Fruit fly (Drosophila melanogaster): ENCODE measurements around the gene CG6729.

The CG6729 gene

DNA sequence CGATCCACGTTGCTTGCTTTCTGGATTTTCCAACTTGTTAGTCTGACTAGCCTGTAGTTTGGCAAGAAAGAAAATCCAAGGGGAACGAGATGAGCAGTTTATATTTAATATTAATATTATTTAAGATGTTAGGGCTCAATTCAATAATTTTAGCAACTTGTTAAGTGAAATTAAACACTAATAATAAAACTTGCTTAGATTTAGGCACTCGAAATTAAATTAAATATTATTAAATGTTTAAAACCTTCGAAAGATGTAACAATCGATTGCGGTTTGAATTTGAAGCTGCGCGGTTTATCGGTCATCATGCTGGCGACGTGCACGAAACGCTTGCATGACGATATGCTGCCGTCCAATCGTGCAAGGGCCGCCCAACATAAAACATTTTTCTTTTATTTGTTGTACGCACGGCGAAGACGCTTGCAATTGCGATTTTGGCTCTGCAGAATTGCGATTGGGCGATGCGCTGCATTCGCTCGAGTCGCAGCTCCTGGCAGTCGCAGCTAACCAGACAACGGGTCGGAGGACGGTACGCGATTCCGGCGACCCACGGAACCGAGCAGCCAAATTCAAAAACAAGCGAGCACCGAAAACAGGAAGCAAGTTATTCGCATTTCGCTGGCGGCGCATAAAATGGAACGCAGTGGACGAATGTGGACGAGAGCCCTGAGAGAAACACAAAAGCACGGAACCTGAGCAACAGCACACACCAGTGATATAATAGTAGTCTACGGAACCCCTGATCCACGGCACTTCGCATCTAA is 6.6 kb downstream of the CG6729 start, which contains the start of the genes Vha16-5 and CG12299 (continued):
- TF ChIP-seq ro (GFP tag; IDR thresholded peaks at IDR 0.05): peak; percentile 76
- peak; percentile 57 for TF ChIP-seq CG10267 (tag; optimal IDR thresholded peaks at IDR 0.05)
- TF ChIP-seq fu2 (GFP tag; optimal IDR thresholded peaks at IDR 0.05): peak; percentile 83
- peak; percentile 86 for TF ChIP-seq CG7963 (GFP tag; IDR thresholded peaks at IDR 0.05; ENCODE audit: partially characterized antibody)
- TF ChIP-seq CG10209 (GFP tag; optimal IDR thresholded peaks at IDR 0.05): peak; percentile 72
- TF ChIP-seq Mes4 (GFP tag; optimal IDR thresholded peaks at IDR 0.05): peak; percentile 67
- peak; percentile 73 for TF ChIP-seq lbe (GFP tag; optimal IDR thresholded peaks at IDR 0.05)
- TF ChIP-seq HLHmδ (GFP tag; optimal IDR thresholded peaks at IDR 0.05): no peak
- 0 out of 2 replicates have a peak, but pooled peaks have one; percentile 10 for TF ChIP-seq CkIIα-i1 (GFP tag; IDR thresholded peaks at IDR 0.05)
- peak; percentile 70 for TF ChIP-seq CG17802 (tag; optimal IDR thresholded peaks at IDR 0.05)
- TF ChIP-seq CG6683 (GFP tag; optimal IDR thresholded peaks at IDR 0.05): peak; percentile 21
- TF ChIP-seq HLH3B (GFP tag; IDR thresholded peaks at IDR 0.05): peak; percentile 93
- peak; percentile 87 for TF ChIP-seq CHES-1-like (GFP tag; optimal IDR thresholded peaks at IDR 0.05)
- peak; percentile 89 for TF ChIP-seq sr (GFP tag; IDR thresholded peaks at IDR 0.05)
- TF ChIP-seq rib (GFP tag; IDR thresholded peaks at IDR 0.05): peak; percentile 57; the same call in 1 of the 2 replicates
- peak; percentile 57; the same call in 1 of the 3 replicates for TF ChIP-seq zen2 (GFP tag; IDR thresholded peaks at IDR 0.05; ENCODE audit: partially characterized antibody)
- TF ChIP-seq CG1024 (GFP tag; IDR thresholded peaks at IDR 0.05): peak; percentile 88
- TF ChIP-seq CG6854 (GFP tag; optimal IDR thresholded peaks at IDR 0.05): no peak
- peak; percentile 68 for TF ChIP-seq gcm2 (GFP tag; optimal IDR thresholded peaks at IDR 0.05)
- TF ChIP-seq toy (GFP tag; IDR thresholded peaks at IDR 0.05): no peak
- peak; percentile 85 for TF ChIP-seq NC2β (GFP tag; optimal IDR thresholded peaks at IDR 0.05)
- no peak for TF ChIP-seq CG15073 (GFP tag; optimal IDR thresholded peaks at IDR 0.05)
- peak; percentile 93 for TF ChIP-seq gem (tag; optimal IDR thresholded peaks at IDR 0.05)
- TF ChIP-seq ssp (GFP tag; IDR thresholded peaks at IDR 0.05): peak; percentile 76
- peak; percentile 85 for TF ChIP-seq CG10654 (GFP tag; optimal IDR thresholded peaks at IDR 0.05)
- peak; percentile 84 to 88 for TF ChIP-seq Pdp1 (GFP tag; optimal IDR thresholded peaks at IDR 0.05)
- peak; percentile 24 for TF ChIP-seq salm (tag; optimal IDR thresholded peaks at IDR 0.05)
- no peak for TF ChIP-seq Hr39 (optimal IDR thresholded peaks at IDR 0.05)
- peak; percentile 83 for TF ChIP-seq CG12391 (tag; optimal IDR thresholded peaks at IDR 0.05)
- peak; percentile 81 for TF ChIP-seq CG8089 (GFP tag; optimal IDR thresholded peaks at IDR 0.05)
- TF ChIP-seq ap (GFP tag; IDR thresholded peaks at IDR 0.05): peak; percentile 77
- peak; percentile 91 for TF ChIP-seq dmrt11E (tag; optimal IDR thresholded peaks at IDR 0.05)
- no peak for TF ChIP-seq CG12071 (GFP tag; optimal IDR thresholded peaks at IDR 0.05)
- TF ChIP-seq ewg (GFP tag; optimal IDR thresholded peaks at IDR 0.05): peak; percentile 74
- TF ChIP-seq CG13287 (GFP tag; IDR thresholded peaks at IDR 0.05; ENCODE audit: partially characterized antibody): peak; percentile 88
- TF ChIP-seq org-1 (GFP tag; optimal IDR thresholded peaks at IDR 0.05): peak; percentile 16
- no peak for TF ChIP-seq hth (optimal IDR thresholded peaks at IDR 0.05)
- TF ChIP-seq CG7839 (tag; optimal IDR thresholded peaks at IDR 0.05): no peak
- TF ChIP-seq CG17328 (GFP tag; IDR thresholded peaks at IDR 0.05): peak; percentile 93
- peak; percentile 75 for TF ChIP-seq B-H1 (GFP tag; IDR thresholded peaks at IDR 0.05)
- peak; percentile 84 for TF ChIP-seq CG17829 (tag; optimal IDR thresholded peaks at IDR 0.05)
- peak; percentile 57 for TF ChIP-seq CG3838 (GFP tag; optimal IDR thresholded peaks at IDR 0.05)
- TF ChIP-seq CG7928 (GFP tag; optimal IDR thresholded peaks at IDR 0.05): peak; percentile 30
- TF ChIP-seq hbn (GFP tag; IDR thresholded peaks at IDR 0.05; ENCODE audit: partially characterized antibody): peak; percentile 63
- no peak for TF ChIP-seq h (optimal IDR thresholded peaks at IDR 0.05)
- TF ChIP-seq CG14965 (GFP tag; optimal IDR thresholded peaks at IDR 0.05; ENCODE audit: borderline replicate concordance): peak; percentile 9
- peak; percentile 76 for TF ChIP-seq gro (GFP tag; optimal IDR thresholded peaks at IDR 0.05)
- TF ChIP-seq Scr (GFP tag; IDR thresholded peaks at IDR 0.05; ENCODE audit: partially characterized antibody): peak; percentile 74
- peak; percentile 20 for TF ChIP-seq CrebB (tag; optimal IDR thresholded peaks at IDR 0.05)

Measured in whole organism, embryonic.